Worm (Caenorhabditis elegans) whole organism, L3 larva: ENCODE measurements around the gene osta-1.

ENCODE experiments used
- R02D3.7 ChIP-seq: fragments of 150-350 bp; optimal IDR thresholded peaks from 2 replicates; lab custom pipeline; 2014; ENCODE audit warnings: missing biosample characterization, missing genetic modification characterization
- ZK546.5 ChIP-seq: sonication (generic microtip); optimal IDR thresholded peaks from 2 replicates; lab custom pipeline; 2017; ENCODE audit warnings: missing biosample characterization, missing genetic modification characterization
- aly-2 ChIP-seq: fragments of 150-350 bp; optimal IDR thresholded peaks from 2 replicates; lab custom pipeline; 2014; ENCODE audit warnings: missing biosample characterization, missing genetic modification characterization
- ama-1 ChIP-seq: fragments of 150-350 bp; optimal IDR thresholded peaks from 2 replicates; lab custom pipeline; 2018
- ceh-16 ChIP-seq: sonication (generic microtip); optimal IDR thresholded peaks from 2 replicates; lab custom pipeline; 2017; ENCODE audit warnings: missing biosample characterization, missing genetic modification characterization
- ceh-28 ChIP-seq: fragments of 150-350 bp; optimal IDR thresholded peaks from 2 replicates; lab custom pipeline; 2014; ENCODE audit warnings: missing biosample characterization, missing genetic modification reagents, missing genetic modification characterization
- ceh-82 ChIP-seq: fragments of 150-350 bp; optimal IDR thresholded peaks from 2 replicates; lab custom pipeline; 2014; ENCODE audit warnings: missing biosample characterization, missing genetic modification characterization
- ceh-9 ChIP-seq: sonication (generic microtip); optimal IDR thresholded peaks from 2 replicates; lab custom pipeline; 2018; ENCODE audit warnings: missing biosample characterization, missing genetic modification characterization
- daf-12 ChIP-seq: fragments of 150-350 bp; optimal IDR thresholded peaks from 2 replicates; lab custom pipeline; 2014; ENCODE audit warnings: missing biosample characterization, missing genetic modification reagents, missing genetic modification characterization
- egl-27 ChIP-seq: sonication (generic microtip); optimal IDR thresholded peaks from 4 replicates; lab custom pipeline; 2017; ENCODE audit warnings: missing biosample characterization, missing genetic modification reagents, missing genetic modification characterization
- egl-5 ChIP-seq: fragments of 150-350 bp; optimal IDR thresholded peaks from 2 replicates; lab custom pipeline; 2017; ENCODE audit warnings: missing biosample characterization, missing genetic modification reagents, missing genetic modification characterization, inconsistent platforms
- elt-1 ChIP-seq: fragments of 150-350 bp; optimal IDR thresholded peaks from 2 replicates; lab custom pipeline; 2014; ENCODE audit warnings: missing biosample characterization, missing genetic modification characterization
- elt-2 ChIP-seq: sonication (generic microtip); optimal IDR thresholded peaks from 2 replicates; lab custom pipeline; 2016; ENCODE audit warnings: missing genetic modification reagents, mild to moderate bottlenecking, missing genetic modification characterization, missing compliant biosample characterization
- elt-3 ChIP-seq, 3 experiments: fragments of 150-350 bp in 1 of 3; sonication (generic microtip) in 2 of 3; optimal IDR thresholded peaks; 2 replicates in 2 of 3; 4 replicates in 1 of 3; lab custom pipeline; 2014 to 2017; ENCODE audit warnings: missing biosample characterization in 3 of 3, missing genetic modification characterization in 3 of 3
- eor-1 ChIP-seq, 2 experiments: fragments of 150-350 bp; optimal IDR thresholded peaks; 2 replicates each; lab custom pipeline; 2014 to 2018; ENCODE audit warnings: missing biosample characterization in 2 of 2, missing genetic modification characterization in 2 of 2
- fkh-10 ChIP-seq: sonication (generic microtip); optimal IDR thresholded peaks from 2 replicates; lab custom pipeline; 2017; ENCODE audit warnings: missing biosample characterization, missing genetic modification reagents, missing genetic modification characterization
- fkh-2 ChIP-seq: fragments of 150-350 bp; optimal IDR thresholded peaks from 2 replicates; lab custom pipeline; 2014; ENCODE audit warnings: missing biosample characterization, missing genetic modification reagents, missing genetic modification characterization
- fos-1 ChIP-seq: fragments of 150-350 bp; optimal IDR thresholded peaks from 2 replicates; lab custom pipeline; 2014; ENCODE audit warnings: missing biosample characterization, missing genetic modification characterization
- hmg-11 ChIP-seq: sonication (generic microtip); optimal IDR thresholded peaks from 2 replicates; lab custom pipeline; 2016; ENCODE audit warnings: missing genetic modification characterization, missing compliant biosample characterization
- jun-1 ChIP-seq: fragments of 150-350 bp; optimal IDR thresholded peaks from 2 replicates; lab custom pipeline; 2014; ENCODE audit warnings: missing biosample characterization, missing genetic modification reagents, missing genetic modification characterization
- lin-15B ChIP-seq: fragments of 150-350 bp; optimal IDR thresholded peaks from 2 replicates; lab custom pipeline; 2014; ENCODE audit warnings: missing biosample characterization, missing genetic modification characterization
- lin-39 ChIP-seq: fragments of 150-350 bp; optimal IDR thresholded peaks from 2 replicates; lab custom pipeline; 2018; ENCODE audit warnings: missing biosample characterization, missing genetic modification reagents, missing genetic modification characterization
- lsy-12 ChIP-seq: sonication (generic microtip); optimal IDR thresholded peaks from 2 replicates; lab custom pipeline; 2016; ENCODE audit warnings: mild to moderate bottlenecking, missing genetic modification characterization, missing compliant biosample characterization
- mdl-1 ChIP-seq: fragments of 150-350 bp; optimal IDR thresholded peaks from 2 replicates; lab custom pipeline; 2014; ENCODE audit warnings: missing biosample characterization, missing genetic modification characterization
- mml-1 ChIP-seq: fragments of 150-350 bp; sonication (generic microtip); optimal IDR thresholded peaks from 3 replicates; lab custom pipeline; 2014; ENCODE audit warnings: missing biosample characterization, missing genetic modification characterization
- nfya-1 ChIP-seq: sonication (generic microtip); optimal IDR thresholded peaks from 2 replicates; lab custom pipeline; 2017; ENCODE audit warnings: missing genetic modification characterization, mild to moderate bottlenecking, missing compliant biosample characterization, antibody characterized with exemption, moderate library complexity; ENCODE audit not compliant: insufficient read depth
- nhr-11 ChIP-seq: fragments of 150-350 bp; optimal IDR thresholded peaks from 2 replicates; lab custom pipeline; 2014; ENCODE audit warnings: missing biosample characterization, missing genetic modification characterization
- nhr-12 ChIP-seq: fragments of 150-350 bp; optimal IDR thresholded peaks from 2 replicates; lab custom pipeline; 2014; ENCODE audit warnings: missing biosample characterization, missing genetic modification characterization
- nhr-23 ChIP-seq: fragments of 150-350 bp; optimal IDR thresholded peaks from 2 replicates; lab custom pipeline; 2014; ENCODE audit warnings: missing biosample characterization, missing genetic modification reagents, missing genetic modification characterization
- nhr-237 ChIP-seq: fragments of 150-350 bp; optimal IDR thresholded peaks from 2 replicates; lab custom pipeline; 2014; ENCODE audit warnings: missing biosample characterization, missing genetic modification characterization
- nhr-25 ChIP-seq: sonication (generic microtip); optimal IDR thresholded peaks from 2 replicates; lab custom pipeline; 2017; ENCODE audit warnings: missing biosample characterization, missing genetic modification characterization
- nhr-28 ChIP-seq: fragments of 150-350 bp; optimal IDR thresholded peaks from 2 replicates; lab custom pipeline; 2014; ENCODE audit warnings: missing biosample characterization, missing genetic modification characterization
- nhr-43 ChIP-seq: sonication (generic microtip); optimal IDR thresholded peaks from 2 replicates; lab custom pipeline; 2016; ENCODE audit warnings: mild to moderate bottlenecking, missing genetic modification characterization, missing compliant biosample characterization; ENCODE audit not compliant: poor library complexity, severe bottlenecking
- nhr-67 ChIP-seq: fragments of 150-350 bp; optimal IDR thresholded peaks from 2 replicates; lab custom pipeline; 2014; ENCODE audit warnings: missing biosample characterization, missing genetic modification characterization
- nhr-76 ChIP-seq: fragments of 150-350 bp; sonication (generic microtip); optimal IDR thresholded peaks from 5 replicates; lab custom pipeline; 2014; ENCODE audit warnings: missing biosample characterization, missing genetic modification characterization
- nhr-77 ChIP-seq: fragments of 150-350 bp; optimal IDR thresholded peaks from 2 replicates; lab custom pipeline; 2014; ENCODE audit warnings: missing biosample characterization, missing genetic modification characterization
- pha-4 ChIP-seq: fragments of 150-350 bp; optimal IDR thresholded peaks from 2 replicates; lab custom pipeline; 2014; ENCODE audit warnings: missing biosample characterization, missing genetic modification reagents, missing genetic modification characterization
- pqm-1 ChIP-seq: fragments of 150-350 bp; optimal IDR thresholded peaks from 2 replicates; lab custom pipeline; 2017; ENCODE audit warnings: missing biosample characterization, missing genetic modification characterization, inconsistent platforms
- sea-2 ChIP-seq: fragments of 150-350 bp; sonication (generic microtip); optimal IDR thresholded peaks from 4 replicates; lab custom pipeline; 2014; ENCODE audit warnings: missing biosample characterization, missing genetic modification reagents, missing genetic modification characterization
- skn-1 ChIP-seq: fragments of 150-350 bp; optimal IDR thresholded peaks from 2 replicates; lab custom pipeline; 2014; ENCODE audit warnings: missing biosample characterization, missing genetic modification characterization
- snpc-4 ChIP-seq: fragments of 150-350 bp; optimal IDR thresholded peaks from 2 replicates; lab custom pipeline; 2014; ENCODE audit warnings: missing biosample characterization, missing genetic modification characterization
- tbx-2 ChIP-seq: sonication (generic microtip); optimal IDR thresholded peaks from 2 replicates; lab custom pipeline; 2016; ENCODE audit warnings: mild to moderate bottlenecking, missing genetic modification characterization, missing compliant biosample characterization
- unc-39 ChIP-seq: sonication (generic microtip); optimal IDR thresholded peaks from 4 replicates; lab custom pipeline; 2017; ENCODE audit warnings: missing biosample characterization, missing genetic modification characterization
- unc-62 ChIP-seq: fragments of 150-350 bp; sonication (generic microtip); optimal IDR thresholded peaks from 4 replicates; lab custom pipeline; 2014; ENCODE audit warnings: missing biosample characterization, missing genetic modification reagents, missing genetic modification characterization
- zag-1 ChIP-seq: fragments of 150-350 bp; optimal IDR thresholded peaks from 2 replicates; lab custom pipeline; 2014; ENCODE audit warnings: missing biosample characterization, missing genetic modification characterization
- ztf-11 ChIP-seq: fragments of 150-350 bp; optimal IDR thresholded peaks from 2 replicates; lab custom pipeline; 2014; ENCODE audit warnings: missing biosample characterization, missing genetic modification characterization
- ztf-4 ChIP-seq: fragments of 150-350 bp; optimal IDR thresholded peaks from 2 replicates; lab custom pipeline; 2014; ENCODE audit warnings: missing biosample characterization, missing genetic modification characterization

osta-1 gene

ce11 chrII:43640-44039 lies 37.2 kb downstream of the osta-1 start, which contains the start of gene nfyc-1:
nfyc-1 (plus strand) TSS chrII:43907.
- TF ChIP-seq unc-62 (GFP tag; lab: Kevin White, UChicago) (no peak), nhr-76 (tag; lab: Kevin White, UChicago) (no peak), aly-2 (tag; lab: Kevin White, UChicago) (no peak), elt-1 (tag; lab: Kevin White, UChicago) (no peak), nhr-67 (tag; lab: Kevin White, UChicago) (no peak), ama-1 (lab: Kevin White, UChicago) (no peak), hmg-11 (peak; percentile 79), R02D3.7 (tag; lab: Kevin White, UChicago) (no peak), nhr-25 (peak; percentile 42), pqm-1 (tag; lab: Kevin White, UChicago) (no peak), ceh-9 (tag; lab: Kevin White, UChicago) (no peak), nhr-23 (tag; lab: Kevin White, UChicago) (peak; percentile 65), nhr-237 (tag; lab: Kevin White, UChicago) (no peak), skn-1 (tag; lab: Kevin White, UChicago) (peak; percentile 99), zag-1 (no peak), lsy-12 (no peak), eor-1 (tag; optimal IDR thresholded peaks at IDR 0.05; lab: Kevin White, UChicago) (no peak), egl-27 (tag; lab: Kevin White, UChicago) (no peak), jun-1 (tag; lab: Kevin White, UChicago) (no peak), ceh-16 (tag; lab: Kevin White, UChicago) (no peak), unc-39 (tag; lab: Kevin White, UChicago) (no peak), snpc-4 (tag; lab: Kevin White, UChicago) (peak; percentile 27), daf-12 (no peak), lin-15B (peak; percentile 90), nfya-1 (tag; lab: Kevin White, UChicago) (peak; percentile 65), nhr-77 (tag; lab: Kevin White, UChicago) (no peak), fkh-10 (no peak), fkh-2 (tag; lab: Kevin White, UChicago) (no peak), pha-4 (peak; percentile 84), ceh-82 (no peak), egl-5 (tag; lab: Kevin White, UChicago) (peak; percentile 72), nhr-28 (tag; lab: Kevin White, UChicago) (no peak), ZK546.5 (tag; lab: Kevin White, UChicago) (no peak), nhr-11 (no peak), mdl-1 (tag; lab: Kevin White, UChicago) (no peak), elt-3 (tag; optimal IDR thresholded peaks at IDR 0.05; lab: Kevin White, UChicago) (no peak), mml-1 (tag; lab: Kevin White, UChicago) (no peak), fos-1 (tag; lab: Kevin White, UChicago) (no peak), tbx-2 (tag; lab: Kevin White, UChicago) (no peak), sea-2 (GFP tag; lab: Kevin White, UChicago) (no peak), nhr-43 (tag; lab: Kevin White, UChicago) (no peak), ztf-11 (tag; lab: Kevin White, UChicago) (no peak), nhr-12 (tag; lab: Kevin White, UChicago) (no peak), elt-2 (tag; lab: Kevin White, UChicago) (no peak), ztf-4 (tag; lab: Kevin White, UChicago) (no peak), lin-39 (peak; percentile 65), ceh-28 (tag; lab: Kevin White, UChicago) (no peak)
